Worm (Caenorhabditis elegans) whole organism, mixed stage, embryonic: ENCODE results near the gene F31F6.2.
A peak's percentile ranks its signal among the peaks of the same experiment; 100 is the strongest.

Experiments used
- M03D4.4 ChIP-seq: sonication (generic microtip); optimal IDR thresholded peaks from 2 replicates; lab custom pipeline; 2017; ENCODE audit warnings: mild to moderate bottlenecking, missing genetic modification characterization, missing compliant biosample characterization
- bed-3 ChIP-seq: fragments of 200-800 bp; sonication (Bioruptor generic); optimal IDR thresholded peaks from 3 replicates; lab custom pipeline; 2018; ENCODE audit warnings: mild to moderate bottlenecking, missing genetic modification characterization, moderate library complexity, missing compliant biosample characterization
- ceh-39 ChIP-seq: fragments of 150-350 bp; optimal IDR thresholded peaks from 2 replicates; lab custom pipeline; 2014; ENCODE audit warnings: missing biosample characterization, missing genetic modification characterization
- ceh-43 ChIP-seq: fragments of 200-800 bp; sonication (Bioruptor generic); optimal IDR thresholded peaks from 2 replicates; lab custom pipeline; 2018; ENCODE audit warnings: mild to moderate bottlenecking, missing genetic modification characterization, moderate library complexity, missing compliant biosample characterization
- ceh-83 ChIP-seq: fragments of 200-800 bp; sonication (Bioruptor generic); optimal IDR thresholded peaks from 2 replicates; lab custom pipeline; 2018; ENCODE audit warnings: mild to moderate bottlenecking, missing genetic modification characterization, missing compliant biosample characterization
- ces-1 ChIP-seq: fragments of 150-350 bp; optimal IDR thresholded peaks from 2 replicates; lab custom pipeline; 2014; ENCODE audit warnings: missing biosample characterization, missing genetic modification reagents, missing genetic modification characterization
- cnd-1 ChIP-seq: fragments of 200-800 bp; sonication (Bioruptor generic); optimal IDR thresholded peaks from 2 replicates; lab custom pipeline; 2018; ENCODE audit warnings: mild to moderate bottlenecking, missing genetic modification characterization, missing compliant biosample characterization
- drap-1 ChIP-seq: fragments of 200-800 bp; sonication (Bioruptor generic); optimal IDR thresholded peaks from 3 replicates; lab custom pipeline; 2018; ENCODE audit warnings: mild to moderate bottlenecking, missing genetic modification characterization, missing compliant biosample characterization
- elt-1 ChIP-seq: sonication (generic microtip); optimal IDR thresholded peaks from 2 replicates; lab custom pipeline; 2017; ENCODE audit warnings: missing genetic modification characterization, mild to moderate bottlenecking, missing compliant biosample characterization, antibody characterized with exemption, moderate library complexity, borderline replicate concordance; ENCODE audit not compliant: insufficient read depth
- elt-3 ChIP-seq: fragments of 150-350 bp; optimal IDR thresholded peaks from 2 replicates; lab custom pipeline; 2014; ENCODE audit warnings: missing biosample characterization, missing genetic modification characterization
- ham-2 ChIP-seq: fragments of 200-800 bp; sonication (Bioruptor generic); optimal IDR thresholded peaks from 2 replicates; lab custom pipeline; 2018; ENCODE audit warnings: mild to moderate bottlenecking, missing genetic modification characterization, missing compliant biosample characterization
- hlh-1 ChIP-seq: fragments of 150-350 bp; optimal IDR thresholded peaks from 2 replicates; lab custom pipeline; 2014; ENCODE audit warnings: missing biosample characterization, missing genetic modification reagents, missing genetic modification characterization
- lin-13 ChIP-seq: fragments of 150-350 bp; optimal IDR thresholded peaks from 2 replicates; lab custom pipeline; 2014; ENCODE audit warnings: missing biosample characterization, missing genetic modification characterization
- lin-32 ChIP-seq: fragments of 200-800 bp; sonication (Bioruptor generic); optimal IDR thresholded peaks from 2 replicates; lab custom pipeline; 2018; ENCODE audit warnings: mild to moderate bottlenecking, missing genetic modification characterization, missing compliant biosample characterization
- lsy-2 ChIP-seq: fragments of 150-350 bp; optimal IDR thresholded peaks from 2 replicates; lab custom pipeline; 2014; ENCODE audit warnings: missing biosample characterization, missing genetic modification characterization
- mab-5 ChIP-seq: fragments of 150-350 bp; optimal IDR thresholded peaks from 2 replicates; lab custom pipeline; 2014; ENCODE audit warnings: missing biosample characterization, missing genetic modification characterization
- mep-1 ChIP-seq: fragments of 150-350 bp; optimal IDR thresholded peaks from 2 replicates; lab custom pipeline; 2017; ENCODE audit warnings: missing biosample characterization, missing genetic modification reagents, missing genetic modification characterization, inconsistent platforms
- mls-2 ChIP-seq: sonication (generic microtip); optimal IDR thresholded peaks from 2 replicates; lab custom pipeline; 2016; ENCODE audit warnings: mild to moderate bottlenecking, missing genetic modification characterization, moderate library complexity, missing compliant biosample characterization
- nhr-12 ChIP-seq: fragments of 150-350 bp; optimal IDR thresholded peaks from 2 replicates; lab custom pipeline; 2014; ENCODE audit warnings: missing biosample characterization, missing genetic modification characterization
- nhr-2 ChIP-seq: fragments of 150-350 bp; optimal IDR thresholded peaks from 2 replicates; lab custom pipeline; 2014; ENCODE audit warnings: missing biosample characterization, missing genetic modification characterization
- nhr-237 ChIP-seq: fragments of 150-350 bp; optimal IDR thresholded peaks from 2 replicates; lab custom pipeline; 2014; ENCODE audit warnings: missing biosample characterization, missing genetic modification characterization
- nhr-28 ChIP-seq: fragments of 150-350 bp; optimal IDR thresholded peaks from 2 replicates; lab custom pipeline; 2014; ENCODE audit warnings: missing biosample characterization, missing genetic modification characterization
- nhr-76 ChIP-seq: sonication (generic microtip); optimal IDR thresholded peaks from 2 replicates; lab custom pipeline; 2017; ENCODE audit warnings: missing biosample characterization, missing genetic modification characterization
- sem-2 ChIP-seq: fragments of 200-800 bp; sonication (Bioruptor generic); optimal IDR thresholded peaks from 2 replicates; lab custom pipeline; 2018; ENCODE audit warnings: mild to moderate bottlenecking, missing genetic modification characterization, missing compliant biosample characterization
- snpc-4 ChIP-seq: fragments of 150-350 bp; optimal IDR thresholded peaks from 2 replicates; lab custom pipeline; 2014; ENCODE audit warnings: missing biosample characterization, missing genetic modification characterization
- sptf-1 ChIP-seq: sonication (generic microtip); optimal IDR thresholded peaks from 2 replicates; lab custom pipeline; 2017; ENCODE audit warnings: mild to moderate bottlenecking, missing genetic modification characterization, moderate library complexity, missing compliant biosample characterization
- tbx-8 ChIP-seq: fragments of 200-800 bp; sonication (Bioruptor generic); optimal IDR thresholded peaks from 2 replicates; lab custom pipeline; 2018; ENCODE audit warnings: mild to moderate bottlenecking, missing genetic modification characterization, moderate library complexity, missing compliant biosample characterization
- unc-39 ChIP-seq: fragments of 150-350 bp; optimal IDR thresholded peaks from 2 replicates; lab custom pipeline; 2014; ENCODE audit warnings: missing biosample characterization, missing genetic modification characterization
- unc-62 ChIP-seq: fragments of 150-350 bp; optimal IDR thresholded peaks from 2 replicates; lab custom pipeline; 2014; ENCODE audit warnings: missing biosample characterization, missing genetic modification reagents, missing genetic modification characterization
- zip-8 ChIP-seq: fragments of 150-350 bp; optimal IDR thresholded peaks from 2 replicates; lab custom pipeline; 2014; ENCODE audit warnings: missing biosample characterization, missing genetic modification characterization
- ztf-11 ChIP-seq: fragments of 150-350 bp; optimal IDR thresholded peaks from 2 replicates; lab custom pipeline; 2014; ENCODE audit warnings: missing biosample characterization, missing genetic modification characterization

The F31F6.2 gene

ce11 chrX:14828766-14829165, 42.9 kb downstream of the F31F6.2 start:
- TF ChIP-seq cnd-1 (tag; lab: Kevin White, UChicago) (no peak), nhr-76 (no peak), ztf-11 (tag; lab: Kevin White, UChicago) (no peak), M03D4.4 (tag; lab: Kevin White, UChicago) (no peak), unc-39 (no peak), nhr-12 (tag; lab: Kevin White, UChicago) (no peak)

DNA sequence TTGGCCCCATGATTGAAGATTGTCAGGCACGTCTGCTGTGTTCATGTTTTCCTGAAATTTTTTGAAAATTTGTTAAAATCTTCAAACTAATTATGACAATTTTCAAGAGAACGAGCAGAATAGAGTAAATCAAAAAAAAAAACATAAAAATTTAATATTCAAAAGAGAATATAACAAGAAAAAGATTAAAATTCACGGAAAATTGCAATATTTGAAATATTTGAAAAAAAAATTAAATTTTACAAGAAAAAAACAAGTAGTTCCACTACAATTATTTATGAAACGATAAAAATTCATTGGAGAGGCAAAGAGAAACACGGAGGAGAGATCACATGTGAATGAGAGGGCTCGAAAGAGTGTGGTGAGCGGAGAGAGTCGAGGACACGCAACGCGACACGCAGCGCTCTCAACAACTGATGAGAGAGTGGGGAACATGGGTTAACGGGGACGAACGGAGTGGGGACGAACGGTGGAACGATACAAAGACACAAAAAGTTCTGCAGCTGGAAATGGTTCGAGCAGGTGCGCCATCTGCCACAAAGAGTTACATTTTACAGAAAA, 47.1 kb downstream of the F31F6.2 start, which contains the start of gene mbk-1:
Gene mbk-1, minus strand, starts transcription at position 51 of the 561 bp plus-strand sequence.
- peak; percentile 10 for TF ChIP-seq lsy-2
- TF ChIP-seq ces-1: peak; percentile 63
- TF ChIP-seq mep-1: peak; percentile 43
- TF ChIP-seq nhr-12 (tag; lab: Kevin White, UChicago): no peak
- TF ChIP-seq drap-1 (GFP tag; lab: Kevin White, UChicago): no peak
- no peak for TF ChIP-seq nhr-28
- no peak for TF ChIP-seq ham-2 (GFP tag; lab: Kevin White, UChicago)
- no peak for TF ChIP-seq mab-5
- peak; percentile 17 for TF ChIP-seq unc-62 (GFP tag; lab: Kevin White, UChicago)
- no peak for TF ChIP-seq tbx-8 (GFP tag; lab: Kevin White, UChicago)
- no peak for TF ChIP-seq elt-1
- TF ChIP-seq nhr-2: peak; percentile 45
- no peak for TF ChIP-seq nhr-76
- TF ChIP-seq zip-8 (tag; lab: Kevin White, UChicago): no peak
- TF ChIP-seq ceh-43: no peak
- TF ChIP-seq elt-3 (tag; lab: Kevin White, UChicago): peak; percentile 40
- no peak for TF ChIP-seq snpc-4 (tag; lab: Kevin White, UChicago)
- TF ChIP-seq nhr-237 (tag; lab: Kevin White, UChicago): peak; percentile 50
- no peak for TF ChIP-seq mls-2 (tag; lab: Kevin White, UChicago)
- TF ChIP-seq sptf-1 (tag; lab: Kevin White, UChicago): peak; percentile 46
- TF ChIP-seq lin-32 (GFP tag; lab: Kevin White, UChicago): no peak
- TF ChIP-seq ceh-39 (tag; lab: Kevin White, UChicago): peak; percentile 69
- no peak for TF ChIP-seq sem-2 (GFP tag; lab: Kevin White, UChicago)
- no peak for TF ChIP-seq ztf-11 (tag; lab: Kevin White, UChicago)
- TF ChIP-seq ceh-83: no peak
- no peak for TF ChIP-seq lin-13
- TF ChIP-seq bed-3 (GFP tag; lab: Kevin White, UChicago): no peak
- no peak for TF ChIP-seq M03D4.4 (tag; lab: Kevin White, UChicago)
- TF ChIP-seq hlh-1 (tag; lab: Kevin White, UChicago): peak; percentile 78

- TF ChIP-seq ces-1 (no peak), M03D4.4 (tag; lab: Kevin White, UChicago) (no peak), sptf-1 (tag; lab: Kevin White, UChicago) (no peak), hlh-1 (tag; lab: Kevin White, UChicago) (no peak), ham-2 (GFP tag; lab: Kevin White, UChicago) (no peak), ceh-83 (no peak), unc-62 (GFP tag; lab: Kevin White, UChicago) (no peak), elt-1 (no peak), ztf-11 (tag; lab: Kevin White, UChicago) (no peak), drap-1 (GFP tag; lab: Kevin White, UChicago) (no peak), sem-2 (GFP tag; lab: Kevin White, UChicago) (no peak), cnd-1 (tag; lab: Kevin White, UChicago) (no peak), ceh-39 (tag; lab: Kevin White, UChicago) (no peak)
- TF ChIP-seq, all 35 proteins: peak for 0
Observed at ce11 chrX:14819495-14819894, 52.2 kb downstream of the F31F6.2 start.
